Fruit fly (Drosophila melanogaster) whole organism, pupa: Measurements from ENCODE around the gene CG31815.

ENCODE experiments used
- CG32121 ChIP-seq: fragments of 200-800 bp; sonication (Bioruptor generic); IDR thresholded peaks from 2 replicates; pipeline ENCODE4 v1.3.6; 2022; ENCODE audit warnings: missing biosample characterization, missing genetic modification characterization
- EcR ChIP-seq: fragments of 200-800 bp; sonication (Bioruptor generic); optimal IDR thresholded peaks from 3 replicates; lab custom pipeline; 2019; ENCODE audit warnings: missing biosample characterization, missing genetic modification characterization, mild to moderate bottlenecking, moderate library complexity, missing genetic modification reagents

DNA sequence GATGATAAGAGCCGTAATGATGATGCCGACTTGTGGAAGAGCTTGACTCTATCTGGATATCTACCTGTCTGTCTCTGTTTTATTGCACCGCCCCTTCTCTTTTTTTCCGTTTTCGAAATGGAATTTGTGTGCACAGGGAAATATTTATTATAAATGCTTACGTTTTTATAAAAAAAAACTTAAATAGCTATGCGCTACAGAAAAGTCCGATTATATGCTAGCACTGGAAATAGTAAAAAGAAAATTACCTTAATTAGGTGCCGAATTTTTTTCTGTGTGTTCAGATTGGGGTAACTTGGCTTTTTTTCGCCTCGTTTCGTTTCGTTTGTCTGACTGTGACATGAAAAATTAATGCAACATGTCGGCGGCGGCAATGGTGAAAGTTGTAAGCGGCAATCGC, 13.7 kb upstream of the CG31815 start:
- peak; percentile 80 for TF ChIP-seq CG32121 (GFP tag; lab: Robert Waterston, UW)
- TF ChIP-seq EcR (GFP tag; lab: Kevin White, UChicago) = no peak
